Fruit fly (Drosophila melanogaster): ENCODE measurements around the gene CG44227.

DNA sequence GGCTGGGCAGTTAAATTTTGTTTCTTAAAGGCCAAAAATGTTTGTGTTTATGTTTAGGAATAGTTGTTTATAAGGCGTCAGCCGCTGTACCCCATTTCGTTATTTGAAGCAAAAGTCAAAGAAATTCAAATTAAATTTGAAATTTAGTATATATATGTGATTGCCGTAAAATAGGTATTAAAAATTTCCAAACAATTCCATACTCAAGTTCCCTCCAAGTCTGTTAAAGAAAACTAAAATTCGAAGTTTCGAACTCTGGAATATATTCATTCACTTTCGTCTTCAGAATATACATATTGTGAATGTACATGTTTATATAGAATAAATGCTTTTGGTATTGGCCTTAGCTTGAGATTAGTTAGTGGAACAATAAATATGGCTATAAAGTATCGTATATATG is 24.3 kb downstream of the CG44227 start, which contains the start of gene bel:
- no peak for TF ChIP-seq CG12744 (GFP tag; optimal IDR thresholded peaks at IDR 0.05)
- no peak for TF ChIP-seq CG16779 (GFP tag; IDR thresholded peaks at IDR 0.05)
- TF ChIP-seq CG13424 (tag; optimal IDR thresholded peaks at IDR 0.05) = no peak
- no peak for TF ChIP-seq Adf1 (GFP tag; IDR thresholded peaks at IDR 0.05)
- no peak for TF ChIP-seq eyg (GFP tag; optimal IDR thresholded peaks at IDR 0.05)
- no peak for TF ChIP-seq her (GFP tag; optimal IDR thresholded peaks at IDR 0.05)
- no peak for TF ChIP-seq CG15011 (GFP tag; optimal IDR thresholded peaks at IDR 0.05)
- TF ChIP-seq CG13894 (tag; optimal IDR thresholded peaks at IDR 0.05) = no peak
- TF ChIP-seq CG10565 (GFP tag; optimal IDR thresholded peaks at IDR 0.05) = no peak
